Fruit fly (Drosophila melanogaster) whole organism, embryonic: ENCODE data around the gene mRpS31.
A peak's percentile ranks its signal among the peaks of the same experiment; 100 is the strongest.

Experiments used
- Ada2b ChIP-seq: fragments of 200-800 bp; sonication (Bioruptor generic); IDR thresholded peaks from 2 replicates; pipeline ENCODE4 v1.3.6; 2022; ENCODE audit warnings: missing biosample characterization, missing genetic modification characterization
- Aef1 ChIP-seq: fragments of 200-800 bp; sonication (Bioruptor generic); IDR thresholded peaks from 3 replicates; pipeline ENCODE4 v1.3.6; 2022; ENCODE audit warnings: missing biosample characterization, missing genetic modification characterization
- B-H1 ChIP-seq: fragments of 200-800 bp; sonication (Bioruptor generic); IDR thresholded peaks from 3 replicates; pipeline ENCODE4 v1.3.6; 2022; ENCODE audit warnings: missing biosample characterization, missing genetic modification characterization
- BEAF-32 ChIP-seq: fragments of 200-800 bp; sonication (Bioruptor generic); optimal IDR thresholded peaks from 3 replicates; lab custom pipeline; 2017; ENCODE audit warnings: missing biosample characterization, missing genetic modification characterization, mild to moderate bottlenecking, moderate library complexity, missing genetic modification reagents
- CG11695 ChIP-seq: fragments of 200-800 bp; sonication (Bioruptor generic); IDR thresholded peaks from 3 replicates; pipeline ENCODE4 v1.3.6; 2022; ENCODE audit warnings: missing biosample characterization, missing genetic modification characterization
- CG12155 ChIP-seq: fragments of 200-800 bp; sonication (Bioruptor generic); optimal IDR thresholded peaks from 3 replicates; lab custom pipeline; 2016; ENCODE audit warnings: missing biosample characterization, missing genetic modification characterization
- CG12659 ChIP-seq: fragments of 200-800 bp; sonication (Bioruptor generic); optimal IDR thresholded peaks from 3 replicates; lab custom pipeline; 2017; ENCODE audit warnings: mild to moderate bottlenecking, missing biosample characterization, missing genetic modification reagents, missing genetic modification characterization
- CG14014 ChIP-seq: fragments of 200-800 bp; sonication (Bioruptor generic); IDR thresholded peaks from 2 replicates; pipeline ENCODE4 v1.3.6; 2022; ENCODE audit warnings: missing biosample characterization, missing genetic modification characterization
- CG16863 ChIP-seq: fragments of 200-800 bp; sonication (Bioruptor generic); optimal IDR thresholded peaks from 3 replicates; lab custom pipeline; 2016; ENCODE audit warnings: missing biosample characterization, missing genetic modification characterization
- CG17802 ChIP-seq: fragments of 200-800 bp; sonication (Bioruptor generic); optimal IDR thresholded peaks from 2 replicates; lab custom pipeline; 2018; ENCODE audit warnings: missing biosample characterization, mild to moderate bottlenecking, missing genetic modification characterization, moderate library complexity
- CG18599 ChIP-seq: fragments of 200-800 bp; sonication (Bioruptor generic); optimal IDR thresholded peaks from 3 replicates; lab custom pipeline; 2017; ENCODE audit warnings: missing biosample characterization, missing genetic modification characterization, mild to moderate bottlenecking, moderate library complexity, missing genetic modification reagents
- CG2120 ChIP-seq: fragments of 200-800 bp; sonication (Bioruptor generic); optimal IDR thresholded peaks from 3 replicates; lab custom pipeline; 2016; ENCODE audit warnings: missing biosample characterization, missing genetic modification characterization
- CG2678 ChIP-seq: fragments of 200-800 bp; sonication (Bioruptor generic); optimal IDR thresholded peaks from 3 replicates; lab custom pipeline; 2019; ENCODE audit warnings: missing biosample characterization, mild to moderate bottlenecking, missing genetic modification characterization, moderate library complexity
- CG2712 ChIP-seq: fragments of 200-800 bp; optimal IDR thresholded peaks from 3 replicates; lab custom pipeline; 2019; ENCODE audit warnings: missing biosample characterization, mild to moderate bottlenecking, missing genetic modification characterization, moderate library complexity
- CG32772 ChIP-seq: fragments of 200-800 bp; sonication (Bioruptor generic); IDR thresholded peaks from 2 replicates; pipeline ENCODE4 v1.3.6; 2022; ENCODE audit warnings: missing biosample characterization, missing genetic modification characterization
- CG3838 ChIP-seq: fragments of 200-800 bp; sonication (Bioruptor generic); optimal IDR thresholded peaks from 3 replicates; lab custom pipeline; 2016; ENCODE audit warnings: missing biosample characterization, missing genetic modification characterization
- CG3847 ChIP-seq: fragments of 200-800 bp; sonication (Bioruptor generic); IDR thresholded peaks from 2 replicates; pipeline ENCODE4 v1.3.6; 2022; ENCODE audit warnings: missing biosample characterization, missing genetic modification characterization
- CG42726 ChIP-seq: fragments of 200-800 bp; sonication (Bioruptor generic); IDR thresholded peaks from 2 replicates; pipeline ENCODE4 v1.3.6; 2022; ENCODE audit warnings: missing biosample characterization, missing genetic modification characterization; ENCODE audit not compliant: partially characterized antibody
- CG4424 ChIP-seq: fragments of 200-800 bp; sonication (Bioruptor generic); optimal IDR thresholded peaks from 3 replicates; lab custom pipeline; 2016; ENCODE audit warnings: missing biosample characterization, missing genetic modification characterization
- CG5953 ChIP-seq: fragments of 200-800 bp; sonication (Bioruptor generic); IDR thresholded peaks from 2 replicates; pipeline ENCODE4 v1.3.6; 2022; ENCODE audit warnings: missing biosample characterization, missing genetic modification characterization
- CG7786 ChIP-seq: fragments of 200-800 bp; sonication (Bioruptor generic); optimal IDR thresholded peaks from 2 replicates; lab custom pipeline; 2016; ENCODE audit warnings: missing biosample characterization, missing genetic modification characterization
- CG8359 ChIP-seq: fragments of 200-800 bp; sonication (Bioruptor generic); optimal IDR thresholded peaks from 2 replicates; lab custom pipeline; 2017; ENCODE audit warnings: missing biosample characterization, mild to moderate bottlenecking, missing genetic modification characterization, borderline replicate concordance
- Dll ChIP-seq: fragments of 200-800 bp; sonication (Bioruptor generic); IDR thresholded peaks from 4 replicates; pipeline ENCODE4 v1.3.6; 2022; ENCODE audit warnings: missing biosample characterization, missing genetic modification characterization; ENCODE audit not compliant: partially characterized antibody
- Ets65A ChIP-seq: fragments of 200-800 bp; sonication (Bioruptor generic); peaks from one replicate; lab custom pipeline; 2016; ENCODE audit warnings: missing biosample characterization, missing genetic modification characterization
- Fer1 ChIP-seq: fragments of 200-800 bp; sonication (Bioruptor generic); optimal IDR thresholded peaks from 2 replicates; lab custom pipeline; 2017; ENCODE audit warnings: missing biosample characterization, mild to moderate bottlenecking, missing genetic modification characterization
- HLHmδ ChIP-seq: fragments of 200-800 bp; sonication (Bioruptor generic); optimal IDR thresholded peaks from 2 replicates; lab custom pipeline; 2018; ENCODE audit warnings: missing biosample characterization, mild to moderate bottlenecking, missing genetic modification characterization, moderate library complexity
- Lhr ChIP-seq: fragments of 200-800 bp; sonication (Bioruptor generic); optimal IDR thresholded peaks from 3 replicates; lab custom pipeline; 2017; ENCODE audit warnings: mild to moderate bottlenecking, missing biosample characterization, missing genetic modification reagents, missing genetic modification characterization
- NK7.1 ChIP-seq: fragments of 200-800 bp; sonication (Bioruptor generic); optimal IDR thresholded peaks from 3 replicates; lab custom pipeline; 2016; ENCODE audit warnings: missing biosample characterization, missing genetic modification characterization
- Rx ChIP-seq: fragments of 200-800 bp; sonication (Bioruptor generic); IDR thresholded peaks from 2 replicates; pipeline ENCODE4 v1.3.6; 2022; ENCODE audit warnings: missing biosample characterization, missing genetic modification characterization
- Sox102F ChIP-seq: fragments of 200-800 bp; sonication (Bioruptor generic); optimal IDR thresholded peaks from 2 replicates; lab custom pipeline; 2018; ENCODE audit warnings: missing biosample characterization, mild to moderate bottlenecking, missing genetic modification characterization, moderate library complexity
- Usf ChIP-seq: fragments of 200-800 bp; sonication (Bioruptor generic); optimal IDR thresholded peaks from 2 replicates; lab custom pipeline; 2017; ENCODE audit warnings: missing genotype, missing biosample characterization, missing genetic modification characterization
- Xrp1 ChIP-seq: fragments of 200-800 bp; sonication (Bioruptor generic); IDR thresholded peaks from 2 replicates; pipeline ENCODE4 v1.3.6; 2022; ENCODE audit warnings: missing biosample characterization, missing genetic modification characterization
- ab ChIP-seq: fragments of 200-800 bp; sonication (Bioruptor generic); optimal IDR thresholded peaks from 2 replicates; lab custom pipeline; 2016; ENCODE audit warnings: missing biosample characterization, missing genetic modification characterization
- bbx ChIP-seq: fragments of 200-800 bp; sonication (Bioruptor generic); IDR thresholded peaks from 2 replicates; pipeline ENCODE4 v1.3.6; 2022; ENCODE audit warnings: missing biosample characterization, missing genetic modification characterization; ENCODE audit not compliant: partially characterized antibody
- bsh ChIP-seq, 2 experiments: fragments of 200-800 bp; sonication (Bioruptor generic); optimal IDR thresholded peaks; 2 replicates each; lab custom pipeline; 2017 to 2018; ENCODE audit warnings: mild to moderate bottlenecking in 2 of 2, missing biosample characterization in 2 of 2, missing genetic modification characterization in 2 of 2, moderate library complexity in 1 of 2
- btn ChIP-seq: fragments of 200-800 bp; sonication (Bioruptor generic); optimal IDR thresholded peaks from 2 replicates; lab custom pipeline; 2016; ENCODE audit warnings: missing biosample characterization, missing genetic modification characterization
- cwo ChIP-seq: fragments of 200-800 bp; sonication (Bioruptor generic); optimal IDR thresholded peaks from 3 replicates; lab custom pipeline; 2017; ENCODE audit warnings: missing biosample characterization, missing genetic modification characterization, mild to moderate bottlenecking, moderate library complexity, missing genetic modification reagents
- dmrt11E ChIP-seq: fragments of 200-800 bp; sonication (Bioruptor generic); optimal IDR thresholded peaks from 3 replicates; lab custom pipeline; 2018; ENCODE audit warnings: missing biosample characterization, mild to moderate bottlenecking, missing genetic modification characterization, moderate library complexity
- fd102C ChIP-seq: fragments of 200-800 bp; sonication (Bioruptor generic); optimal IDR thresholded peaks from 2 replicates; lab custom pipeline; 2018; ENCODE audit warnings: missing biosample characterization, mild to moderate bottlenecking, missing genetic modification characterization, moderate library complexity
- nerfin-2 ChIP-seq: fragments of 200-800 bp; sonication (Bioruptor generic); IDR thresholded peaks from 2 replicates; pipeline ENCODE4 v1.3.6; 2022; ENCODE audit warnings: missing biosample characterization, missing genetic modification characterization; ENCODE audit not compliant: partially characterized antibody
- nmo ChIP-seq: fragments of 200-800 bp; sonication (Bioruptor generic); optimal IDR thresholded peaks from 2 replicates; lab custom pipeline; 2018; ENCODE audit warnings: missing biosample characterization, mild to moderate bottlenecking, missing genetic modification characterization, moderate library complexity
- odd ChIP-seq: fragments of 200-800 bp; sonication (Bioruptor generic); optimal IDR thresholded peaks from 2 replicates; lab custom pipeline; 2017; ENCODE audit warnings: missing biosample characterization, mild to moderate bottlenecking, missing genetic modification characterization
- pzg ChIP-seq: fragments of 200-800 bp; sonication (Bioruptor generic); optimal IDR thresholded peaks from 3 replicates; lab custom pipeline; 2018; ENCODE audit warnings: missing biosample characterization, mild to moderate bottlenecking, missing genetic modification characterization, moderate library complexity
- sim ChIP-seq: fragments of 200-800 bp; sonication (Bioruptor generic); IDR thresholded peaks from 2 replicates; pipeline ENCODE4 v1.3.6; 2022; ENCODE audit warnings: missing biosample characterization, missing genetic modification characterization
- slou ChIP-seq: fragments of 200-800 bp; sonication (Bioruptor generic); optimal IDR thresholded peaks from 3 replicates; lab custom pipeline; 2016; ENCODE audit warnings: missing biosample characterization, missing genetic modification characterization
- sob ChIP-seq: fragments of 200-800 bp; sonication (Bioruptor generic); IDR thresholded peaks from 2 replicates; pipeline ENCODE4 v1.3.6; 2022; ENCODE audit warnings: missing biosample characterization, missing genetic modification characterization
- tgo ChIP-seq: fragments of 200-800 bp; sonication (Bioruptor generic); IDR thresholded peaks from 3 replicates; pipeline ENCODE4 v1.3.6; 2022; ENCODE audit warnings: missing biosample characterization, missing genetic modification characterization
- tll ChIP-seq, 2 experiments: fragments of 200-800 bp in 1 of 2; fragments of >200 bp in 1 of 2; sonication (Bioruptor generic) in 1 of 2; optimal IDR thresholded peaks; 2 replicates each; lab custom pipeline; 2017 to 2019; ENCODE audit warnings: missing biosample characterization in 2 of 2, missing genetic modification characterization in 2 of 2, mild to moderate bottlenecking in 1 of 2, moderate library complexity in 1 of 2
- tx ChIP-seq: fragments of 200-800 bp; sonication (Bioruptor generic); optimal IDR thresholded peaks from 2 replicates; lab custom pipeline; 2016; ENCODE audit warnings: missing biosample characterization, missing genetic modification characterization

mRpS31 gene

DNA sequence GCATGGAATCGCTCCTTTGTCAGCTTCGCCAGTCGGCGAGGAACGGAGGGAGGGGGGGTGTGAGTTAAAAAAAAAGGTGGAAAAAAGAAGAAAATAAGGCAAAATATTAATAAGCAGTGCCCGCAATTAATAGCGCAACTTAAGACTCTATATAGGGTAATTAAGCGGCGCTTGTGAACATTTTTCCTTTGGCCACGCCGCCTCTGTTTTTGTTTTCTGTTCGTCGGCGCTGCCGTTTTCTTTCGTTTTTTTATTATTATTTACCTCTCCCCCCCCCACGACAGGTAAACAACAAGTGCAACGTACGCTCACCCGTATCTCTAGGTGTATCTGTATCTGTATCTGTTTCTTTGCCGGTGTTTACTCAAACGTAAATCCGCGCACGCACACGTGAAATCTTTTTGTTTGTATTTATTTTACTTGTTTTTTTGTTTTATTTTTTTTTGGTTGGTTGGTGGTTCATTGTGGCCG, 22.2 kb downstream of the mRpS31 start (continued):
- peak; percentile 59 for TF ChIP-seq CG8359 (GFP tag; lab: Kevin White, UChicago)
- TF ChIP-seq bbx (GFP tag; lab: Robert Waterston, UW): no peak
- TF ChIP-seq btn: peak; percentile 20
- TF ChIP-seq Fer1 (GFP tag; lab: Kevin White, UChicago): no peak
- TF ChIP-seq CG42726 (GFP tag; lab: Robert Waterston, UW): no peak
- TF ChIP-seq CG3838: no peak
- TF ChIP-seq sob: peak; percentile 61
- TF ChIP-seq CG2120 (GFP tag; lab: Kevin White, UChicago): peak; percentile 44
- no peak for TF ChIP-seq slou (GFP tag; lab: Kevin White, UChicago)
- peak; percentile 76 for TF ChIP-seq cwo (GFP tag; lab: Kevin White, UChicago)
- peak; percentile 15 for TF ChIP-seq CG2712 (tag; lab: Kevin White, UChicago)
- no peak for TF ChIP-seq Aef1 (GFP tag; lab: Robert Waterston, UW)
- no peak for TF ChIP-seq tx (GFP tag; lab: Kevin White, UChicago)
- TF ChIP-seq Ada2b (GFP tag; lab: Robert Waterston, UW): 0 out of 2 replicates have a peak, but pooled peaks have one; percentile 18
- peak; percentile 39; the same call in 1 of the 2 replicates for TF ChIP-seq CG32772
- TF ChIP-seq dmrt11E (tag; lab: Kevin White, UChicago): peak; percentile 43
- peak; percentile 12; the same call in 1 of the 3 replicates for TF ChIP-seq B-H1
- TF ChIP-seq Ets65A (GFP tag; lab: Kevin White, UChicago): peak; percentile 79
- peak; percentile 13; the same call in 1 of the 3 replicates for TF ChIP-seq tgo
- no peak for TF ChIP-seq Rx (GFP tag; lab: Robert Waterston, UW)
- TF ChIP-seq CG14014 (GFP tag; lab: Robert Waterston, UW): peak; percentile 31
- peak; percentile 1 for TF ChIP-seq CG16863 (GFP tag; lab: Kevin White, UChicago)
- TF ChIP-seq CG5953: no peak
- 0 out of 4 replicates have a peak, but pooled peaks have one; percentile 13 for TF ChIP-seq Dll
- peak in 1 of 2 experiments; percentile 35 for TF ChIP-seq bsh (GFP tag; optimal IDR thresholded peaks at IDR 0.05; lab: Kevin White, UChicago)
- TF ChIP-seq CG11695 (GFP tag; lab: Robert Waterston, UW): peak; percentile 50; the same call in 1 of the 3 replicates
- TF ChIP-seq CG17802: no peak
- no peak for TF ChIP-seq CG7786 (GFP tag; lab: Kevin White, UChicago)
- peak; percentile 37 for TF ChIP-seq CG4424 (GFP tag; lab: Kevin White, UChicago)
- peak; percentile 25 for TF ChIP-seq CG12659
- TF ChIP-seq pzg: no peak
- TF ChIP-seq tll (GFP tag; optimal IDR thresholded peaks at IDR 0.05; lab: Kevin White, UChicago): peak in 1 of 2 experiments; percentile 40
- TF ChIP-seq NK7.1 (GFP tag; lab: Kevin White, UChicago): no peak
- TF ChIP-seq odd (GFP tag; lab: Kevin White, UChicago): peak; percentile 71
- TF ChIP-seq CG2678: peak; percentile 53
- TF ChIP-seq nmo (GFP tag; lab: Kevin White, UChicago): peak; percentile 0
- no peak for TF ChIP-seq nerfin-2 (GFP tag; lab: Robert Waterston, UW)
- TF ChIP-seq fd102C (GFP tag; lab: Kevin White, UChicago): peak; percentile 59
- peak; percentile 68 for TF ChIP-seq HLHmδ
- peak; percentile 7 for TF ChIP-seq CG18599 (GFP tag; lab: Kevin White, UChicago)
- peak; percentile 63 for TF ChIP-seq Xrp1 (GFP tag; lab: Robert Waterston, UW)
- TF ChIP-seq Sox102F (GFP tag; lab: Kevin White, UChicago): peak; percentile 25
- TF ChIP-seq BEAF-32: no peak
- TF ChIP-seq Lhr (GFP tag; lab: Kevin White, UChicago): peak; percentile 12
- TF ChIP-seq ab (GFP tag; lab: Kevin White, UChicago): no peak
- TF ChIP-seq Usf: no peak
- peak; percentile 49 for TF ChIP-seq CG3847 (GFP tag; lab: Robert Waterston, UW)
- 0 out of 2 replicates have a peak, but pooled peaks have one; percentile 23 for TF ChIP-seq sim (GFP tag; lab: Robert Waterston, UW)
- no peak for TF ChIP-seq CG12155 (GFP tag; lab: Kevin White, UChicago)
